Fruit fly (Drosophila melanogaster) whole organism, embryonic: ENCODE data around the gene Tbcd.

Source experiments
- Atf-2 ChIP-seq: fragments of 200-800 bp; sonication (Bioruptor generic); optimal IDR thresholded peaks from 2 replicates; lab custom pipeline; 2016; ENCODE audit warnings: missing biosample characterization, missing genetic modification characterization
- Bteb2 ChIP-seq: fragments of 200-800 bp; sonication (Bioruptor generic); optimal IDR thresholded peaks from 2 replicates; lab custom pipeline; 2016; ENCODE audit warnings: missing biosample characterization, missing genetic modification characterization
- CG10366 ChIP-seq: fragments of 200-800 bp; sonication (Bioruptor generic); IDR thresholded peaks from 2 replicates; pipeline ENCODE4 v1.3.6; 2022; ENCODE audit warnings: missing biosample characterization, missing genetic modification characterization
- CG10462 ChIP-seq: fragments of 200-800 bp; sonication (Bioruptor generic); optimal IDR thresholded peaks from 2 replicates; lab custom pipeline; 2016; ENCODE audit warnings: missing biosample characterization, missing genetic modification characterization
- CG1233 ChIP-seq: fragments of 200-800 bp; sonication (Bioruptor generic); optimal IDR thresholded peaks from 4 replicates; lab custom pipeline; 2018; ENCODE audit warnings: missing biosample characterization, mild to moderate bottlenecking, missing genetic modification characterization
- CG12391 ChIP-seq: fragments of 200-800 bp; sonication (Bioruptor generic); optimal IDR thresholded peaks from 3 replicates; lab custom pipeline; 2018; ENCODE audit warnings: missing biosample characterization, mild to moderate bottlenecking, missing genetic modification characterization, moderate library complexity
- CG14667 ChIP-seq: fragments of 200-800 bp; sonication (Bioruptor generic); IDR thresholded peaks from 2 replicates; pipeline ENCODE4 v1.3.6; 2022; ENCODE audit warnings: missing biosample characterization, missing genetic modification characterization
- CG15514 ChIP-seq: fragments of 200-800 bp; sonication (Bioruptor generic); optimal IDR thresholded peaks from 3 replicates; lab custom pipeline; 2017; ENCODE audit warnings: missing biosample characterization, missing genetic modification characterization, mild to moderate bottlenecking, moderate library complexity, missing genetic modification reagents
- CG1647 ChIP-seq: fragments of 200-800 bp; sonication (Bioruptor generic); optimal IDR thresholded peaks from 3 replicates; lab custom pipeline; 2016; ENCODE audit warnings: missing biosample characterization, missing genetic modification characterization
- CG16813 ChIP-seq: fragments of 200-800 bp; sonication (Bioruptor generic); IDR thresholded peaks from 3 replicates; pipeline ENCODE4 v1.3.6; 2022; ENCODE audit warnings: missing biosample characterization, missing genetic modification characterization; ENCODE audit not compliant: partially characterized antibody
- CG16815 ChIP-seq: fragments of 200-800 bp; sonication (Bioruptor generic); optimal IDR thresholded peaks from 3 replicates; lab custom pipeline; 2017; ENCODE audit warnings: missing biosample characterization, mild to moderate bottlenecking, missing genetic modification characterization
- CG17361 ChIP-seq: fragments of 200-800 bp; sonication (Bioruptor generic); IDR thresholded peaks from 3 replicates; pipeline ENCODE4 v1.3.6; 2022; ENCODE audit warnings: missing biosample characterization, missing genetic modification characterization
- CG17385 ChIP-seq: fragments of 200-800 bp; sonication (Bioruptor generic); optimal IDR thresholded peaks from 3 replicates; lab custom pipeline; 2018; ENCODE audit warnings: missing biosample characterization, mild to moderate bottlenecking, missing genetic modification characterization
- CG1792 ChIP-seq: fragments of 200-800 bp; sonication (Bioruptor generic); optimal IDR thresholded peaks from 2 replicates; lab custom pipeline; 2016; ENCODE audit warnings: missing biosample characterization, missing genetic modification characterization
- CG18262 ChIP-seq: fragments of 200-800 bp; optimal IDR thresholded peaks from 3 replicates; lab custom pipeline; 2019; ENCODE audit warnings: missing biosample characterization, mild to moderate bottlenecking, missing genetic modification characterization, moderate library complexity
- CG18764 ChIP-seq: fragments of 200-800 bp; sonication (Bioruptor generic); optimal IDR thresholded peaks from 3 replicates; lab custom pipeline; 2016; ENCODE audit warnings: missing biosample characterization, missing genetic modification characterization
- CG31388 ChIP-seq: fragments of 200-800 bp; sonication (Bioruptor generic); optimal IDR thresholded peaks from 2 replicates; lab custom pipeline; 2016; ENCODE audit warnings: missing biosample characterization, missing genetic modification characterization
- CG3163 ChIP-seq: fragments of 200-800 bp; sonication (Bioruptor generic); optimal IDR thresholded peaks from 3 replicates; lab custom pipeline; 2016; ENCODE audit warnings: missing biosample characterization, missing genetic modification characterization
- CG3995 ChIP-seq: fragments of 200-800 bp; sonication (Bioruptor generic); optimal IDR thresholded peaks from 3 replicates; lab custom pipeline; 2016; ENCODE audit warnings: missing biosample characterization, missing genetic modification characterization
- CG4730 ChIP-seq: fragments of 200-800 bp; sonication (Bioruptor generic); IDR thresholded peaks from 2 replicates; pipeline ENCODE4 v1.3.6; 2022; ENCODE audit warnings: missing biosample characterization, missing genetic modification characterization
- CG4820 ChIP-seq: fragments of 200-800 bp; sonication (Bioruptor generic); optimal IDR thresholded peaks from 3 replicates; lab custom pipeline; 2016; ENCODE audit warnings: missing biosample characterization, missing genetic modification characterization
- CG4854 ChIP-seq: fragments of 200-800 bp; sonication (Bioruptor generic); optimal IDR thresholded peaks from 2 replicates; lab custom pipeline; 2016; ENCODE audit warnings: missing biosample characterization, missing genetic modification characterization, inconsistent platforms
- CG5953 ChIP-seq: fragments of 200-800 bp; sonication (Bioruptor generic); IDR thresholded peaks from 2 replicates; pipeline ENCODE4 v1.3.6; 2022; ENCODE audit warnings: missing biosample characterization, missing genetic modification characterization
- CG6272 ChIP-seq: fragments of 200-800 bp; sonication (Bioruptor generic); IDR thresholded peaks from 2 replicates; pipeline ENCODE4 v1.3.6; 2022; ENCODE audit warnings: missing biosample characterization, missing genetic modification characterization
- CG6813 ChIP-seq: fragments of 200-800 bp; sonication (Bioruptor generic); optimal IDR thresholded peaks from 2 replicates; lab custom pipeline; 2017; ENCODE audit warnings: missing biosample characterization, missing genetic modification characterization, mild to moderate bottlenecking, moderate library complexity, missing genetic modification reagents
- CG9215 ChIP-seq: fragments of 200-800 bp; sonication (Bioruptor generic); IDR thresholded peaks from 2 replicates; pipeline ENCODE4 v1.3.6; 2022; ENCODE audit warnings: missing biosample characterization, missing genetic modification characterization
- D ChIP-seq, 2 experiments: fragments of 200-800 bp in 1 of 2; fragments of >200 bp in 1 of 2; sonication (Bioruptor generic) in 1 of 2; optimal IDR thresholded peaks; 2 replicates in 1 of 2; 3 replicates in 1 of 2; lab custom pipeline; 2017; ENCODE audit warnings: mild to moderate bottlenecking in 1 of 2, missing biosample characterization in 1 of 2, missing genetic modification characterization in 1 of 2, missing genetic modification reagents in 1 of 2
- Dip2 ChIP-seq: fragments of 200-800 bp; sonication (Bioruptor generic); IDR thresholded peaks from 2 replicates; pipeline ENCODE4 v1.3.6; 2022; ENCODE audit warnings: missing biosample characterization, missing genetic modification characterization
- GATAe ChIP-seq: fragments of 200-800 bp; sonication (Bioruptor generic); conservative IDR thresholded peaks from 2 replicates; pipeline ENCODE4 v1.3.6; 2022; ENCODE audit warnings: missing biosample characterization, missing genetic modification characterization
- HLH3B ChIP-seq: fragments of 200-800 bp; sonication (Bioruptor generic); IDR thresholded peaks from 2 replicates; pipeline ENCODE4 v1.3.6; 2022; ENCODE audit warnings: missing biosample characterization, missing genetic modification characterization
- Hand ChIP-seq: fragments of 200-800 bp; sonication (Bioruptor generic); optimal IDR thresholded peaks from 2 replicates; lab custom pipeline; 2017; ENCODE audit warnings: mild to moderate bottlenecking, missing biosample characterization, missing genetic modification reagents, missing genetic modification characterization
- Lpt ChIP-seq: fragments of >200 bp; optimal IDR thresholded peaks from 2 replicates; lab custom pipeline; 2018; ENCODE audit warnings: missing biosample characterization, missing genetic modification characterization
- Oaz ChIP-seq: fragments of 200-800 bp; sonication (Bioruptor generic); IDR thresholded peaks from 2 replicates; pipeline ENCODE4 v1.3.6; 2022; ENCODE audit warnings: missing biosample characterization, missing genetic modification characterization
- Rfx ChIP-seq: fragments of 200-800 bp; sonication (Bioruptor generic); IDR thresholded peaks from 2 replicates; pipeline ENCODE4 v1.3.6; 2022; ENCODE audit warnings: missing biosample characterization, missing genetic modification characterization
- ap ChIP-seq: fragments of 200-800 bp; sonication (Bioruptor generic); IDR thresholded peaks from 2 replicates; pipeline ENCODE4 v1.3.6; 2022; ENCODE audit warnings: missing biosample characterization, missing genetic modification characterization
- bowl ChIP-seq: fragments of 200-800 bp; sonication (Bioruptor generic); IDR thresholded peaks from 2 replicates; pipeline ENCODE4 v1.3.6; 2022; ENCODE audit warnings: missing biosample characterization, missing genetic modification characterization
- crp ChIP-seq, 2 experiments: fragments of 200-800 bp; sonication (Bioruptor generic); optimal IDR thresholded peaks; 2 replicates in 1 of 2; 3 replicates in 1 of 2; lab custom pipeline; 2017; ENCODE audit warnings: missing biosample characterization in 2 of 2, missing genetic modification characterization in 2 of 2, mild to moderate bottlenecking in 1 of 2, moderate library complexity in 1 of 2
- ems ChIP-seq: fragments of 200-800 bp; sonication (Bioruptor generic); optimal IDR thresholded peaks from 3 replicates; lab custom pipeline; 2016; ENCODE audit warnings: missing biosample characterization, missing genetic modification characterization
- grn ChIP-seq: fragments of 200-800 bp; sonication (Bioruptor generic); optimal IDR thresholded peaks from 3 replicates; lab custom pipeline; 2017; ENCODE audit warnings: missing biosample characterization, missing genetic modification characterization
- hbn ChIP-seq: fragments of 200-800 bp; sonication (Bioruptor generic); IDR thresholded peaks from 2 replicates; pipeline ENCODE4 v1.3.6; 2022; ENCODE audit warnings: missing biosample characterization, missing genetic modification characterization; ENCODE audit not compliant: partially characterized antibody
- maf-S ChIP-seq: fragments of 200-800 bp; sonication (Bioruptor generic); optimal IDR thresholded peaks from 2 replicates; lab custom pipeline; 2016; ENCODE audit warnings: missing biosample characterization, missing genetic modification characterization
- mld ChIP-seq: fragments of 200-800 bp; sonication (Bioruptor generic); IDR thresholded peaks from 3 replicates; pipeline ENCODE4 v1.3.6; 2022; ENCODE audit warnings: missing biosample characterization, missing genetic modification characterization; ENCODE audit not compliant: partially characterized antibody
- oc ChIP-seq: fragments of 200-800 bp; sonication (Bioruptor generic); optimal IDR thresholded peaks from 2 replicates; lab custom pipeline; 2018; ENCODE audit warnings: missing biosample characterization, mild to moderate bottlenecking, missing genetic modification characterization, moderate library complexity
- ranshi ChIP-seq: fragments of 200-800 bp; sonication (Bioruptor generic); IDR thresholded peaks from 2 replicates; pipeline ENCODE4 v1.3.6; 2022; ENCODE audit warnings: missing biosample characterization, missing genetic modification characterization
- schlank ChIP-seq: fragments of 200-800 bp; sonication (Bioruptor generic); optimal IDR thresholded peaks from 2 replicates; lab custom pipeline; 2018; ENCODE audit warnings: missing biosample characterization, mild to moderate bottlenecking, missing genetic modification characterization
- sim ChIP-seq: fragments of 200-800 bp; sonication (Bioruptor generic); IDR thresholded peaks from 2 replicates; pipeline ENCODE4 v1.3.6; 2022; ENCODE audit warnings: missing biosample characterization, missing genetic modification characterization
- tgo ChIP-seq: fragments of 200-800 bp; sonication (Bioruptor generic); IDR thresholded peaks from 3 replicates; pipeline ENCODE4 v1.3.6; 2022; ENCODE audit warnings: missing biosample characterization, missing genetic modification characterization
- tna ChIP-seq: fragments of 200-800 bp; sonication (Bioruptor generic); IDR thresholded peaks from 2 replicates; pipeline ENCODE4 v1.3.6; 2022; ENCODE audit warnings: missing biosample characterization, missing genetic modification characterization; ENCODE audit not compliant: partially characterized antibody
- zen ChIP-seq: fragments of 200-800 bp; sonication (Bioruptor generic); optimal IDR thresholded peaks from 3 replicates; lab custom pipeline; 2018; ENCODE audit warnings: missing biosample characterization, mild to moderate bottlenecking, missing genetic modification characterization, moderate library complexity

The Tbcd gene

DNA sequence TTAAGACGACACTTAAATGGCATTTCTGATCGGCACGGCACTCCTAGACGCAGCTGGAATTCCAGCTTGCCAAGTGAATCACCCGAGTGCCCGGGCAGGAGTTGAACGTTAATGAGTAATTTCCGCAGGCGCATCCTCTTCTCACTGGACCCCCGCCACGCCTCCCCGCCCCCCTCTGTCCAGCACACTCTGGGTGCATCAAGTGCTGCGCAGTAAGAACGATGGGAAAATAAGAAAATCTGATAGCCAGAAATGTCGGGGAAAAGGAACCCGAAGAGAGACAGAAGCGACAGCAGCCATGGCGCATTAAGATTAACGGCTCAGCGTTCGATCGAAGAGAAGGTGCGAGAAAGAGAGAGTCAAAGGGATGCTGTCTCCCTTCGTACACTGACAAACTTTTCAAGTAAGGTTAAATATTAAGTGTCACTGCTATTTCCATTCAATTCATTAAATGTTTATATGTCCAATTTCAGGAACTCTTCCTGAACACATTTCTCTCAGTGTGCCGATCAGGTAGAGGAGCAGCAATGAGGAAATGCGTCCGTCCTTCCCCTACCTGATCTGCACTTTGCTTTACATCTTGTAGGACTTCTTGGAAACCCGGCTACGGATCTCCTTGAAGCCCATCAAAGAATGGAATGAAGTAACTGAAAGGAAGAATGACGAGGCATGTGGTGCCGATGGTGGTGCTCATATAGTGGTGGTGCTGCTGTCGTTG is 17.4 kb downstream of the Tbcd start (continued):
- TF ChIP-seq oc (tag; lab: Kevin White, UChicago) (peak; percentile 44), CG1233 (GFP tag; lab: Kevin White, UChicago) (peak; percentile 43), Oaz (GFP tag; lab: Robert Waterston, UW) (no peak), CG31388 (no peak), hbn (GFP tag; lab: Robert Waterston, UW) (no peak), CG12391 (peak; percentile 74), GATAe (GFP tag; lab: Robert Waterston, UW) (no peak), ems (GFP tag; lab: Kevin White, UChicago) (no peak), CG6813 (GFP tag; lab: Kevin White, UChicago) (peak; percentile 69), CG17361 (GFP tag; lab: Robert Waterston, UW) (peak; percentile 80), crp (GFP tag; optimal IDR thresholded peaks at IDR 0.05; lab: Kevin White, UChicago) (no peak), CG15514 (no peak), CG17385 (peak; percentile 3), CG9215 (GFP tag; lab: Robert Waterston, UW) (no peak), Dip2 (GFP tag; lab: Robert Waterston, UW) (no peak), CG6272 (GFP tag; lab: Robert Waterston, UW) (no peak), CG4730 (peak; percentile 61), mld (GFP tag; lab: Robert Waterston, UW) (no peak), tgo (GFP tag; lab: Robert Waterston, UW) (no peak; the same call in 2 of the 3 replicates), tna (no peak), CG4820 (GFP tag; lab: Kevin White, UChicago) (peak; percentile 72), zen (tag; lab: Kevin White, UChicago) (peak; percentile 96), sim (GFP tag; lab: Robert Waterston, UW) (peak; percentile 59; the same call in 1 of the 2 replicates), ap (GFP tag; lab: Robert Waterston, UW) (no peak; the same call in 1 of the 2 replicates), Rfx (no peak), CG3995 (GFP tag; lab: Kevin White, UChicago) (no peak), CG1792 (GFP tag; lab: Kevin White, UChicago) (peak; percentile 23), CG1647 (GFP tag; lab: Kevin White, UChicago) (no peak), Bteb2 (no peak), Hand (GFP tag; lab: Kevin White, UChicago) (no peak), CG18262 (tag; lab: Kevin White, UChicago) (peak; percentile 88), CG10462 (GFP tag; lab: Kevin White, UChicago) (peak; percentile 63), maf-S (GFP tag; lab: Kevin White, UChicago) (peak; percentile 17), Atf-2 (GFP tag; lab: Kevin White, UChicago) (peak; percentile 62), CG14667 (GFP tag; lab: Robert Waterston, UW) (0 out of 2 replicates have a peak, but pooled peaks have one; percentile 21), CG4854 (GFP tag; lab: Kevin White, UChicago) (no peak), Lpt (no peak), CG18764 (GFP tag; lab: Kevin White, UChicago) (peak; percentile 50), schlank (no peak), CG10366 (GFP tag; lab: Robert Waterston, UW) (peak; percentile 42), D (optimal IDR thresholded peaks at IDR 0.05; lab: Kevin White, UChicago) (peak; percentile 94), D (GFP tag; optimal IDR thresholded peaks at IDR 0.05; lab: Kevin White, UChicago) (peak; percentile 76), CG5953 (no peak), HLH3B (GFP tag; lab: Robert Waterston, UW) (peak; percentile 36; the same call in 1 of the 2 replicates), bowl (GFP tag; lab: Robert Waterston, UW) (no peak), CG16815 (GFP tag; lab: Kevin White, UChicago) (peak; percentile 77), CG16813 (GFP tag; lab: Robert Waterston, UW) (no peak), CG3163 (GFP tag; lab: Kevin White, UChicago) (peak; percentile 32), ranshi (GFP tag; lab: Robert Waterston, UW) (peak; percentile 48; the same call in 1 of the 2 replicates), grn (GFP tag; lab: Kevin White, UChicago) (peak; percentile 42)
